Worm (Caenorhabditis elegans) whole organism, young adult: ENCODE data around the gene pat-12.

Experiments used
- F23B12.7 ChIP-seq: sonication (generic microtip); optimal IDR thresholded peaks from 2 replicates; lab custom pipeline; 2017; ENCODE audit warnings: missing genetic modification characterization, mild to moderate bottlenecking, missing compliant biosample characterization, antibody characterized with exemption, moderate library complexity; ENCODE audit not compliant: insufficient read depth
- ekl-4 ChIP-seq: fragments of 200-800 bp; sonication (Bioruptor generic); IDR thresholded peaks from 2 replicates; pipeline ENCODE4 v1.3.6; 2022; ENCODE audit warnings: missing genetic modification reagents, missing genetic modification characterization, missing compliant biosample characterization
- lin-35 ChIP-seq, 3 experiments: fragments of 150-350 bp in 2 of 3; sonication (generic microtip) in 1 of 3; optimal IDR thresholded peaks; 2 replicates each; lab custom pipeline; 2014 to 2018; ENCODE audit warnings: missing biosample characterization in 3 of 3, missing genetic modification characterization in 3 of 3, missing genetic modification reagents in 3 of 3
- nfya-2 ChIP-seq: fragments of 200-800 bp; sonication (Bioruptor generic); IDR thresholded peaks from 2 replicates; pipeline ENCODE4 v1.3.6; 2022; ENCODE audit warnings: missing genetic modification reagents, missing genetic modification characterization, missing compliant biosample characterization
- nhr-27 ChIP-seq: fragments of 200-800 bp; sonication (Bioruptor generic); optimal IDR thresholded peaks from 2 replicates; lab custom pipeline; 2018; ENCODE audit warnings: mild to moderate bottlenecking, missing genetic modification characterization, moderate library complexity, missing compliant biosample characterization
- rcor-1 ChIP-seq: fragments of 200-800 bp; sonication (Bioruptor generic); IDR thresholded peaks from 2 replicates; pipeline ENCODE4 v1.3.6; 2022; ENCODE audit warnings: missing genetic modification reagents, missing genetic modification characterization, missing compliant biosample characterization
- snpc-4 ChIP-seq, 5 experiments: fragments of 150-350 bp in 1 of 5; sonication (generic microtip) in 4 of 5; optimal IDR thresholded peaks; 2 replicates each; lab custom pipeline; 2014 to 2018; ENCODE audit warnings: missing genetic modification characterization in 5 of 5, missing biosample characterization in 3 of 5, antibody characterized with exemption in 2 of 5, mild to moderate bottlenecking in 2 of 5, missing compliant biosample characterization in 2 of 5, missing genotype in 2 of 5, moderate library complexity in 2 of 5, missing genetic modification reagents in 1 of 5
- tbx-9 ChIP-seq: sonication (generic microtip); optimal IDR thresholded peaks from 2 replicates; lab custom pipeline; 2016; ENCODE audit warnings: borderline replicate concordance, missing genetic modification characterization, inconsistent platforms, missing compliant biosample characterization
- tlf-1 ChIP-seq: fragments of 200-800 bp; sonication (Bioruptor generic); optimal IDR thresholded peaks from 2 replicates; lab custom pipeline; 2018; ENCODE audit warnings: mild to moderate bottlenecking, missing genetic modification characterization, missing compliant biosample characterization
- unc-62 ChIP-seq: fragments of 150-350 bp; optimal IDR thresholded peaks from 2 replicates; lab custom pipeline; 2014; ENCODE audit warnings: missing biosample characterization, missing genetic modification reagents, missing genetic modification characterization
- ztf-28 ChIP-seq: fragments of 200-800 bp; sonication (Bioruptor generic); IDR thresholded peaks from 2 replicates; pipeline ENCODE4 v1.3.6; 2022; ENCODE audit warnings: missing genetic modification reagents, missing genetic modification characterization, missing compliant biosample characterization

- no peak for TF ChIP-seq unc-62 (GFP tag; lab: Kevin White, UChicago)
- no peak for TF ChIP-seq snpc-4 (GFP tag; optimal IDR thresholded peaks at IDR 0.05; lab: Kevin White, UChicago)
- no peak for TF ChIP-seq snpc-4 (tag; optimal IDR thresholded peaks at IDR 0.05; lab: Kevin White, UChicago)
- no peak for TF ChIP-seq ekl-4
- no peak for TF ChIP-seq F23B12.7 (tag; lab: Kevin White, UChicago)
- TF ChIP-seq rcor-1 (GFP tag; lab: Robert Waterston, UW): no peak
- no peak for TF ChIP-seq lin-35 (GFP tag; optimal IDR thresholded peaks at IDR 0.05; lab: Kevin White, UChicago)
- TF ChIP-seq nfya-2 (GFP tag; lab: Robert Waterston, UW): no peak
- no peak for TF ChIP-seq nhr-27 (tag; lab: Kevin White, UChicago)
- TF ChIP-seq tlf-1 (GFP tag; lab: Kevin White, UChicago): no peak
- TF ChIP-seq tbx-9 (tag; lab: Kevin White, UChicago): no peak
- TF ChIP-seq ztf-28 (GFP tag; lab: Robert Waterston, UW): no peak
These were observed 10.3 kb upstream of the pat-12 start for ce11 chrIII:762508-762907.
